Worm (Caenorhabditis elegans): ENCODE results near the gene inx-11.

Gene inx-11

ce11 chrV:12517757-12518156 is 30.7 kb downstream of the inx-11 start (continued):
- TF ChIP-seq nhr-90 (tag; optimal IDR thresholded peaks at IDR 0.05; ENCODE audit: poor library complexity) (no peak), C16A3.4 (tag; optimal IDR thresholded peaks at IDR 0.05) (no peak), vab-15 (tag; optimal IDR thresholded peaks at IDR 0.05) (no peak), nhr-20 (tag; optimal IDR thresholded peaks at IDR 0.05) (peak; percentile 19), fos-1 (tag; optimal IDR thresholded peaks at IDR 0.05) (no peak), sup-37 (GFP tag; optimal IDR thresholded peaks at IDR 0.05) (no peak), nhr-11 (tag; optimal IDR thresholded peaks at IDR 0.05) (peak; percentile 8), aly-2 (tag; optimal IDR thresholded peaks at IDR 0.05) (no peak), unc-130 (tag; optimal IDR thresholded peaks at IDR 0.05) (no peak), unc-86 (tag; optimal IDR thresholded peaks at IDR 0.05) (no peak), fkh-4 (tag; optimal IDR thresholded peaks at IDR 0.05; ENCODE audit: borderline replicate concordance) (no peak), ces-1 (GFP tag; optimal IDR thresholded peaks at IDR 0.05) (no peak), ceh-82 (tag; optimal IDR thresholded peaks at IDR 0.05) (no peak), ama-1 (optimal IDR thresholded peaks at IDR 0.05) (no peak), nhr-85 (tag) (no peak), ets-5 (GFP tag; IDR thresholded peaks at IDR 0.05) (no peak), hpl-2 (GFP tag; optimal IDR thresholded peaks at IDR 0.05) (no peak), lin-39 (tag; optimal IDR thresholded peaks at IDR 0.05) (peak; percentile 42), nhr-19 (GFP tag; conservative IDR thresholded peaks at IDR 0.05) (peak; percentile 43), unc-98 (GFP tag; IDR thresholded peaks at IDR 0.05) (no peak), alr-1 (tag; optimal IDR thresholded peaks at IDR 0.05; ENCODE audit: borderline replicate concordance) (no peak), nhr-47 (tag; optimal IDR thresholded peaks at IDR 0.05) (no peak), grh-1 (GFP tag; IDR thresholded peaks at IDR 0.05) (no peak), snu-23 (GFP tag; optimal IDR thresholded peaks at IDR 0.05) (peak; percentile 38), lin-13 (GFP tag; optimal IDR thresholded peaks at IDR 0.05) (no peak), ceh-63 (GFP tag; optimal IDR thresholded peaks at IDR 0.05) (no peak), ceh-8 (GFP tag; optimal IDR thresholded peaks at IDR 0.05) (no peak), blmp-1 (tag; optimal IDR thresholded peaks at IDR 0.05) (no peak), skn-1 (tag; optimal IDR thresholded peaks at IDR 0.05) (no peak), nhr-84 (tag; optimal IDR thresholded peaks at IDR 0.05) (no peak), pqm-1 (tag; optimal IDR thresholded peaks at IDR 0.05) (no peak), efl-3 (GFP tag; optimal IDR thresholded peaks at IDR 0.05) (no peak), ztf-11 (tag; optimal IDR thresholded peaks at IDR 0.05) (no peak), fkh-10 (GFP tag; optimal IDR thresholded peaks at IDR 0.05) (no peak), sptf-1 (tag; optimal IDR thresholded peaks at IDR 0.05) (no peak), ceh-88 (GFP tag; IDR thresholded peaks at IDR 0.05) (no peak), nhr-237 (tag; optimal IDR thresholded peaks at IDR 0.05) (no peak), jun-1 (tag; optimal IDR thresholded peaks at IDR 0.05) (no peak), efl-1 (optimal IDR thresholded peaks at IDR 0.05) (peak in 1 of 2 experiments; percentile 1), efl-1 (GFP tag; optimal IDR thresholded peaks at IDR 0.05 in 1 of 2) (no peak), nhr-28 (tag; optimal IDR thresholded peaks at IDR 0.05) (no peak), tlp-1 (tag; optimal IDR thresholded peaks at IDR 0.05) (no peak), elt-3 (tag; optimal IDR thresholded peaks at IDR 0.05) (no peak), tbx-2 (tag; optimal IDR thresholded peaks at IDR 0.05) (no peak)

ce11 chrV:12518770-12519169 is 31.7 kb downstream of the inx-11 start:
- TF ChIP-seq snu-23 (GFP tag; optimal IDR thresholded peaks at IDR 0.05) = peak; percentile 65
- TF ChIP-seq lir-3 (tag; optimal IDR thresholded peaks at IDR 0.05; ENCODE audit: poor library complexity) = peak; percentile 3
- TF ChIP-seq nhr-20 (tag; optimal IDR thresholded peaks at IDR 0.05) = peak; percentile 71
- TF ChIP-seq tbx-2 (tag; optimal IDR thresholded peaks at IDR 0.05) = peak; percentile 5
- TF ChIP-seq lin-39 (tag; optimal IDR thresholded peaks at IDR 0.05) = peak; percentile 36
- TF ChIP-seq nhr-47 (tag; optimal IDR thresholded peaks at IDR 0.05) = peak; percentile 28
- TF ChIP-seq xbp-1 (tag; optimal IDR thresholded peaks at IDR 0.05) = no peak
- peak; percentile 21 for TF ChIP-seq pax-3 (tag; optimal IDR thresholded peaks at IDR 0.05)
- peak; percentile 50 for TF ChIP-seq vab-15 (tag; optimal IDR thresholded peaks at IDR 0.05)
- no peak for TF ChIP-seq nhr-11 (tag; optimal IDR thresholded peaks at IDR 0.05)
- TF ChIP-seq lin-14 (GFP tag; optimal IDR thresholded peaks at IDR 0.05) = peak; percentile 95
- TF ChIP-seq fos-1 (tag; optimal IDR thresholded peaks at IDR 0.05) = no peak
- TF ChIP-seq nhr-71 (tag; optimal IDR thresholded peaks at IDR 0.05) = peak; percentile 91
- TF ChIP-seq nhr-19 (GFP tag; conservative IDR thresholded peaks at IDR 0.05) = peak; percentile 62
- TF ChIP-seq hlh-4 (tag; optimal IDR thresholded peaks at IDR 0.05) = no peak
- peak; percentile 82 for TF ChIP-seq unc-130 (tag; optimal IDR thresholded peaks at IDR 0.05)
- TF ChIP-seq rnt-1 (tag; optimal IDR thresholded peaks at IDR 0.05) = peak; percentile 86
- TF ChIP-seq swsn-7 (tag; optimal IDR thresholded peaks at IDR 0.05) = peak; percentile 45
- TF ChIP-seq unc-62 (GFP tag; optimal IDR thresholded peaks at IDR 0.05) = no peak
- TF ChIP-seq F16B12.6 (tag; optimal IDR thresholded peaks at IDR 0.05) = no peak

All from whole organism, L1 larva.